Worm (Caenorhabditis elegans): ENCODE data around the gene din-1.

DNA sequence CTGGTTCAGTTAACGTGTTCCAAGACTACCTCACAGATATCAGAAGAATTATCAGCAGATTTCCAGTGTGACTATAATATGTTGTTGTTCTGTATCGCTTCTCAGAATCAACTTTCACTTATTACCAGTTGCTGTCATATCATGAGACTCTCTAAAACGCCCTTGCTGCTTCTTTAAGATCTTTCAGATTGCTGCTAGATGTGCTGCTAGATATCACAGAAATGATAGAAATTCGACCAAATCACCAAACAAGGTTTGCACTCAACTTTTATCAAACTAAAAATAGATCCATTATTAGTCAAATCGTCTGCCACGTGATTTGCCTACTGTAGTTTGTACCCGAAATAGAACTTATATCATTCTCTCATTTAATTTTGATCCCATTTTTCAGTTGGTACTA, 11.1 kb upstream of the din-1 start:
- TF ChIP-seq cog-1 (tag; optimal IDR thresholded peaks at IDR 0.05) (no peak), flt-1 (GFP tag; IDR thresholded peaks at IDR 0.05) (no peak), ref-1 (GFP tag; conservative IDR thresholded peaks at IDR 0.05) (no peak), T22C8.4 (GFP tag; IDR thresholded peaks at IDR 0.05) (no peak), tab-1 (GFP tag; IDR thresholded peaks at IDR 0.05) (no peak), ztf-23 (GFP tag; IDR thresholded peaks at IDR 0.05) (no peak), ztf-29 (GFP tag; IDR thresholded peaks at IDR 0.05) (no peak)
